Worm (Caenorhabditis elegans) whole organism, early embryonic: ENCODE data around the gene twk-20.

ENCODE experiments used
- flt-1 ChIP-seq: fragments of 200-800 bp; sonication (Bioruptor generic); IDR thresholded peaks from 2 replicates; pipeline ENCODE4 v1.3.6; 2022; ENCODE audit warnings: missing genetic modification characterization, missing compliant biosample characterization
- hmbx-1 ChIP-seq: sonication (generic microtip); optimal IDR thresholded peaks from 2 replicates; lab custom pipeline; 2016; ENCODE audit warnings: mild to moderate bottlenecking, missing genetic modification characterization, missing compliant biosample characterization
- hmg-4 ChIP-seq: fragments of 200-800 bp; sonication (Bioruptor generic); optimal IDR thresholded peaks from 2 replicates; lab custom pipeline; 2018; ENCODE audit warnings: mild to moderate bottlenecking, missing genetic modification characterization, missing compliant biosample characterization
- scrt-1 ChIP-seq: fragments of 200-800 bp; sonication (Bioruptor generic); IDR thresholded peaks from 2 replicates; pipeline ENCODE4 v1.3.6; 2022; ENCODE audit warnings: missing genetic modification characterization, missing compliant biosample characterization

DNA sequence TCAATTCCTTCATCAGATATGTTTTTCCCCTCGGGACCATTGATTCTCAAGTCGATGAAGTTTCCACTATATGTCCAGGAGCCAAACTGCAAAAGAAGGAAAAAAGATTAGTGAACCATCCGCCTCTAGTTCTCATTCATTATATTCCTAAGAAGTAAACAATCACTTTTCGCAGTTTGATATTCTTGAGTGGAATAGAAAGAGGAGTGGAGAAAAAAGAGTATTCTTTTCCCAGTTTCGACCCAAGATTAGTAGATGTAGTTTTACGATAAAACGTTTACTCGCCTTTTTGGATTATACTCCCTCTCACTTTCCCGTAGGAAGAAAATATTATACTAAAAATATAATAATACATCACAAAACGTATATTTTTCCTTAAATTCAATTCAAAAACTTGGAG is 5.2 kb downstream of the twk-20 start:
- no peak for TF ChIP-seq hmg-4
- no peak for TF ChIP-seq scrt-1 (GFP tag; lab: Robert Waterston, UW)
- no peak for TF ChIP-seq hmbx-1 (tag; lab: Kevin White, UChicago)
- no peak for TF ChIP-seq flt-1 (GFP tag; lab: Robert Waterston, UW)
